Fruit fly (Drosophila melanogaster) whole organism, prepupa: ENCODE measurements around the gene Hsp70Ab.

Experiments
- Blimp-1 ChIP-seq: fragments of 200-800 bp; sonication (Bioruptor generic); optimal IDR thresholded peaks from 3 replicates; lab custom pipeline; 2017; ENCODE audit warnings: missing biosample characterization, missing genetic modification characterization, mild to moderate bottlenecking, moderate library complexity, missing genetic modification reagents
- CG11902 ChIP-seq: fragments of 200-800 bp; sonication (Bioruptor generic); optimal IDR thresholded peaks from 3 replicates; lab custom pipeline; 2016; ENCODE audit warnings: missing biosample characterization, missing genetic modification characterization
- CG1621 ChIP-seq: fragments of 200-800 bp; sonication (Bioruptor generic); optimal IDR thresholded peaks from 3 replicates; lab custom pipeline; 2018; ENCODE audit warnings: missing biosample characterization, mild to moderate bottlenecking, missing genetic modification characterization
- CG3032 ChIP-seq: fragments of 200-800 bp; optimal IDR thresholded peaks from 2 replicates; lab custom pipeline; 2019; ENCODE audit warnings: missing biosample characterization, mild to moderate bottlenecking, missing genetic modification characterization, moderate library complexity
- CG6163 ChIP-seq: fragments of 200-800 bp; sonication (Bioruptor generic); IDR thresholded peaks from 3 replicates; pipeline ENCODE4 v1.3.6; 2022; ENCODE audit warnings: missing biosample characterization, missing genetic modification characterization
- CG7368 ChIP-seq: fragments of 200-800 bp; sonication (Bioruptor generic); optimal IDR thresholded peaks from 3 replicates; lab custom pipeline; 2016; ENCODE audit warnings: missing biosample characterization, missing genetic modification characterization
- CG8119 ChIP-seq: fragments of 200-800 bp; sonication (Bioruptor generic); IDR thresholded peaks from 3 replicates; pipeline ENCODE4 v1.3.6; 2022; ENCODE audit warnings: missing biosample characterization, missing genetic modification characterization
- Gug ChIP-seq: fragments of 200-800 bp; sonication (Bioruptor generic); IDR thresholded peaks from 2 replicates; pipeline ENCODE4 v1.3.6; 2022; ENCODE audit warnings: missing biosample characterization, missing genetic modification characterization
- Hr4 ChIP-seq: fragments of 200-800 bp; sonication (Bioruptor generic); optimal IDR thresholded peaks from 3 replicates; lab custom pipeline; 2016; ENCODE audit warnings: missing biosample characterization, missing genetic modification characterization
- Lpt ChIP-seq: fragments of 200-800 bp; sonication (Bioruptor generic); optimal IDR thresholded peaks from 3 replicates; lab custom pipeline; 2016; ENCODE audit warnings: missing biosample characterization, missing genetic modification characterization
- salr ChIP-seq, 2 experiments: fragments of 200-800 bp; sonication (Bioruptor generic); optimal IDR thresholded peaks; 3 replicates each; lab custom pipeline; 2016 to 2018; ENCODE audit warnings: missing biosample characterization in 2 of 2, missing genetic modification characterization in 2 of 2, mild to moderate bottlenecking in 1 of 2

dm6 chr3R:11947079-11947869 is 11.1 kb upstream of the Hsp70Ab start:
- TF ChIP-seq CG3032 (tag; lab: Kevin White, UChicago) (peak; percentile 53), Lpt (GFP tag; lab: Kevin White, UChicago) (no peak), CG7368 (GFP tag; lab: Kevin White, UChicago) (peak; percentile 60), Hr4 (GFP tag; lab: Kevin White, UChicago) (peak; percentile 30), CG11902 (GFP tag; lab: Kevin White, UChicago) (peak; percentile 50), Gug (no peak), CG8119 (GFP tag; lab: Robert Waterston, UW) (peak; percentile 41; the same call in 2 of the 3 replicates), Blimp-1 (GFP tag; lab: Kevin White, UChicago) (no peak), CG1621 (tag; lab: Kevin White, UChicago) (peak; percentile 65), salr (GFP tag; optimal IDR thresholded peaks at IDR 0.05; lab: Kevin White, UChicago) (peak; percentile 21 to 45), CG6163 (GFP tag; lab: Robert Waterston, UW) (peak; percentile 72)
